Worm (Caenorhabditis elegans) whole organism, L4 larva: ENCODE data around the gene gbf-1.
A peak's percentile ranks its signal among the peaks of the same experiment; 100 is the strongest.

ENCODE experiments used
- ama-1 ChIP-seq: fragments of 150-350 bp; optimal IDR thresholded peaks from 2 replicates; lab custom pipeline; 2014; ENCODE audit warnings: inconsistent platforms, mixed read lengths
- ceh-82 ChIP-seq: sonication (generic microtip); optimal IDR thresholded peaks from 2 replicates; lab custom pipeline; 2017; ENCODE audit warnings: missing biosample characterization, missing genetic modification characterization
- dve-1 ChIP-seq: sonication (generic microtip); optimal IDR thresholded peaks from 2 replicates; lab custom pipeline; 2017; ENCODE audit warnings: antibody characterized with exemption, mild to moderate bottlenecking, missing genetic modification characterization, missing compliant biosample characterization; ENCODE audit not compliant: insufficient read depth
- hlh-11 ChIP-seq: fragments of 200-800 bp; sonication (Bioruptor generic); optimal IDR thresholded peaks from 2 replicates; lab custom pipeline; 2018; ENCODE audit warnings: mild to moderate bottlenecking, missing genetic modification characterization, missing compliant biosample characterization
- lin-13 ChIP-seq: fragments of 150-350 bp; optimal IDR thresholded peaks from 2 replicates; lab custom pipeline; 2014; ENCODE audit warnings: missing biosample characterization, missing genetic modification reagents, missing genetic modification characterization
- mdt-29 ChIP-seq: fragments of 200-800 bp; sonication (Bioruptor generic); IDR thresholded peaks from 2 replicates; pipeline ENCODE4 v1.3.6; 2022; ENCODE audit warnings: missing genetic modification reagents, missing genetic modification characterization, missing compliant biosample characterization
- saeg-2 ChIP-seq: fragments of 200-800 bp; sonication (Bioruptor generic); IDR thresholded peaks from 2 replicates; pipeline ENCODE4 v1.3.6; 2022; ENCODE audit warnings: missing genetic modification reagents, missing genetic modification characterization, missing compliant biosample characterization
- unc-130 ChIP-seq: sonication (generic microtip); optimal IDR thresholded peaks from 2 replicates; lab custom pipeline; 2016; ENCODE audit warnings: missing genetic modification reagents, missing genetic modification characterization, missing compliant biosample characterization
- unc-62 ChIP-seq, 3 experiments: fragments of 150-350 bp in 1 of 3; sonication (generic microtip); optimal IDR thresholded peaks in 2 of 3; peaks in 1 of 3; 1 replicate in 1 of 3; 2 replicates in 2 of 3; lab custom pipeline; 2014 to 2017; ENCODE audit warnings: missing biosample characterization in 3 of 3, missing genetic modification characterization in 3 of 3, missing genetic modification reagents in 3 of 3, missing genotype in 1 of 3

DNA sequence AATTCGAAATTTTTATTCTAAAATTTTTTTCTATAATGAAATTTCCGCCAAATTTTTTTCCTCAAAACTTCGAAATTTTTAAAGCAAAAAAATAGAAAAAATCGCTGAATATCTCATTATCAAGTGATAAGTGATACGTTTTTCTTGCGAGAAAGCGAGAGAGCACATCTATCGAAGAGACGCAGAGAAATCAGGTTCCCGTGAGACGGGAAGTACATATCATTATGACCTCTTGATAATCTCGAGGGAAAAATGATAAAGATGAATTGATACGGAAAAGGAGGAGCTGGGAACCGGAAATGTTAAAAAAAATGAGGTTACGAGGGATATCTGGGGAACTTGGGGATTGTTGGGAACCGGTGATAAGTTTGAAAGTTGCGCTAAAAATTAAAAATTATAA, 46.5 kb downstream of the gbf-1 start:
- no peak for TF ChIP-seq ceh-82 (tag; lab: Kevin White, UChicago)
- TF ChIP-seq saeg-2 (GFP tag; lab: Robert Waterston, UW), result no peak
- TF ChIP-seq dve-1 (tag; lab: Kevin White, UChicago), result no peak
- TF ChIP-seq ama-1 (lab: Kevin White, UChicago), result no peak
- TF ChIP-seq hlh-11 (tag; lab: Kevin White, UChicago), result peak; percentile 17
- no peak for TF ChIP-seq mdt-29 (GFP tag; lab: Robert Waterston, UW)
- no peak for TF ChIP-seq lin-13 (GFP tag; lab: Kevin White, UChicago)
- no peak for TF ChIP-seq unc-62 (GFP tag; optimal IDR thresholded peaks at IDR 0.05 in 1 of 2; lab: Kevin White, UChicago)
- TF ChIP-seq unc-62 (tag; optimal IDR thresholded peaks at IDR 0.05; lab: Kevin White, UChicago), result no peak
- no peak for TF ChIP-seq unc-130 (GFP tag; lab: Kevin White, UChicago)
